Worm (Caenorhabditis elegans) whole organism, young adult: ENCODE measurements around the gene F58D12.1.

ENCODE experiments used
- F22D6.2 ChIP-seq: sonication (generic microtip); optimal IDR thresholded peaks from 2 replicates; lab custom pipeline; 2016; ENCODE audit warnings: mild to moderate bottlenecking, missing genetic modification characterization, missing compliant biosample characterization
- ama-1 ChIP-seq, 3 experiments: fragments of 150-350 bp in 1 of 3; sonication (generic microtip) in 2 of 3; optimal IDR thresholded peaks; 2 replicates each; lab custom pipeline; 2014 to 2018; ENCODE audit warnings: missing biosample characterization in 2 of 3, missing genetic modification characterization in 2 of 3, missing genetic modification reagents in 2 of 3
- atf-7 ChIP-seq: sonication (generic microtip); optimal IDR thresholded peaks from 2 replicates; lab custom pipeline; 2017; ENCODE audit warnings: mild to moderate bottlenecking, missing genetic modification characterization, missing compliant biosample characterization
- chd-7 ChIP-seq: sonication (generic microtip); optimal IDR thresholded peaks from 2 replicates; lab custom pipeline; 2016; ENCODE audit warnings: mild to moderate bottlenecking, missing genetic modification characterization, moderate library complexity, missing compliant biosample characterization
- nfya-1 ChIP-seq: sonication (generic microtip); optimal IDR thresholded peaks from 2 replicates; lab custom pipeline; 2017; ENCODE audit warnings: antibody characterized with exemption, missing compliant biosample characterization, missing genetic modification characterization, borderline replicate concordance; ENCODE audit not compliant: insufficient read depth
- snpc-4 ChIP-seq, 5 experiments: fragments of 150-350 bp in 1 of 5; sonication (generic microtip) in 4 of 5; optimal IDR thresholded peaks; 2 replicates each; lab custom pipeline; 2014 to 2018; ENCODE audit warnings: missing genetic modification characterization in 5 of 5, missing biosample characterization in 3 of 5, antibody characterized with exemption in 2 of 5, mild to moderate bottlenecking in 2 of 5, missing compliant biosample characterization in 2 of 5, missing genotype in 2 of 5, moderate library complexity in 2 of 5, missing genetic modification reagents in 1 of 5
- sptf-2 ChIP-seq: fragments of 200-800 bp; sonication (Bioruptor generic); optimal IDR thresholded peaks from 2 replicates; lab custom pipeline; 2018; ENCODE audit warnings: mild to moderate bottlenecking, missing genetic modification characterization, missing compliant biosample characterization

- TF ChIP-seq ama-1 (optimal IDR thresholded peaks at IDR 0.05; lab: Kevin White, UChicago) (no peak), ama-1 (GFP tag; optimal IDR thresholded peaks at IDR 0.05; lab: Kevin White, UChicago) (no peak), atf-7 (tag; lab: Kevin White, UChicago) (no peak), F22D6.2 (tag; lab: Kevin White, UChicago) (no peak), nfya-1 (tag; lab: Kevin White, UChicago) (no peak), chd-7 (tag; lab: Kevin White, UChicago) (no peak), snpc-4 (GFP tag; optimal IDR thresholded peaks at IDR 0.05; lab: Kevin White, UChicago) (no peak), snpc-4 (tag; optimal IDR thresholded peaks at IDR 0.05; lab: Kevin White, UChicago) (peak in 2 of 4 experiments; percentile 36 to 70), sptf-2 (GFP tag; lab: Kevin White, UChicago) (no peak)
These were observed 45.2 kb downstream of the F58D12.1 start for ce11 chrV:14094546-14094945.
